Worm (Caenorhabditis elegans) whole organism, L4/young adult: ENCODE data around the gene T15B12.1.

Source experiments
- W03F9.2 ChIP-seq: fragments of 150-350 bp; optimal IDR thresholded peaks from 2 replicates; lab custom pipeline; 2014; ENCODE audit warnings: missing biosample characterization, missing genetic modification characterization
- dao-5 ChIP-seq: sonication (generic microtip); optimal IDR thresholded peaks from 2 replicates; lab custom pipeline; 2016; ENCODE audit warnings: missing genotype, missing genetic modification characterization, moderate library complexity, missing compliant biosample characterization
- him-1 ChIP-seq: sonication (generic microtip); optimal IDR thresholded peaks from 2 replicates; lab custom pipeline; 2016; ENCODE audit warnings: missing genotype, missing genetic modification reagents, missing genetic modification characterization, missing compliant biosample characterization

DNA sequence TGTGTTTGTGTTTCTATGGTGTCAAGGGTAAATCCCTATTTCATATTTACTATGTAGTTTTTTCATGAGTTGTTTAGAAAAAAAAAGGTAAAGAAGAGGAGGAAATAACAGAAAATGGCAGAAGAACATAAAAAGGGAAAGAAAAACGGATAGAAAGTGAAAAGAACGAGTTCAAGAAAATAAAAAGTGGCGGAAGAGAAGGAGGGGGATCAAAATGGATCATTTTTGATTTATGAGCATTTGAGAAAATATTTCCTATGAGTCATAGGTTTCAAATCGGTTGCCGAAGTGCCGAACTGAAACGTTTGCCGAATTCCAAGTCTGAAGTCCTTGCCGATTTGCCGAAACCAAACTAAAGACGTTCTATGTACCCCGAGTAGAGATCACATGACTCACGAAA lies 50.8 kb downstream of the T15B12.1 start:
- no peak for TF ChIP-seq him-1 (tag; lab: Kevin White, UChicago)
- no peak for TF ChIP-seq W03F9.2 (tag; lab: Kevin White, UChicago)
- no peak for TF ChIP-seq dao-5
